Worm (Caenorhabditis elegans): ENCODE data around the gene vars-1.
A peak's percentile ranks its signal among the peaks of the same experiment; 100 is the strongest.

The vars-1 gene

ce11 chrV:8028825-8029489 is 2.3 kb upstream of the vars-1 start, which contains the start of gene oma-2:
oma-2 (plus strand) TSS chrV:8029439.
- TF ChIP-seq crh-2 (tag; optimal IDR thresholded peaks at IDR 0.05), result no peak

DNA sequence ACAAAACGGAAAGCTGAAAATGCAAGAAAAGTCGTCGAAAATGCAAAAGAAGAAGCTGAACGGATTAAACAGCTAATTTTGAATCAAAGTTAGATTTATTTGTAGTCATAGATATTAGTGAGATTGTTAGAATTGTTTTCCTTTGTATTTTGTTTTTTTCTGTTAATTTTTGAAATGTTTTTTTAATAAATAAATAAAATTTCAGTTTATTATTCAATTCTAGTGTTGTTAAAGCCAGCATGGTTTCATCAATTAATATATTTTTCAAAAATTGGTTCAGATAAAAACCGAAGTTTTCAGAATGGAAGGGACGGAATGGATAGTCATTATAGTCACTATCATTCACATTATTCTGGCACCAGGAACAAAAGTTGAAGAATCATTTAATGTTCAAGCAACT is 3.6 kb downstream of the vars-1 start, which contains the start of gene algn-12:
TSS of gene algn-12 (plus strand) at position 301 of the 400 bp plus-strand sequence.
- TF ChIP-seq nhr-23 (tag; optimal IDR thresholded peaks at IDR 0.05) (no peak), C34F6.9 (tag; optimal IDR thresholded peaks at IDR 0.05) (no peak), blmp-1 (tag; optimal IDR thresholded peaks at IDR 0.05; ENCODE audit: insufficient read depth) (no peak), F13H6.1 (tag; optimal IDR thresholded peaks at IDR 0.05) (no peak), nhr-21 (tag; optimal IDR thresholded peaks at IDR 0.05) (no peak), nhr-10 (tag; optimal IDR thresholded peaks at IDR 0.05) (no peak), ceh-16 (tag; optimal IDR thresholded peaks at IDR 0.05) (no peak), sma-9 (GFP tag; optimal IDR thresholded peaks at IDR 0.05) (no peak), sma-9 (tag; optimal IDR thresholded peaks at IDR 0.05) (no peak), R02D3.7 (tag; optimal IDR thresholded peaks at IDR 0.05) (no peak), lin-11 (tag; optimal IDR thresholded peaks at IDR 0.05) (no peak), fos-1 (tag; optimal IDR thresholded peaks at IDR 0.05) (no peak), nhr-237 (tag; optimal IDR thresholded peaks at IDR 0.05) (no peak), egl-27 (tag; optimal IDR thresholded peaks at IDR 0.05) (no peak)

DNA sequence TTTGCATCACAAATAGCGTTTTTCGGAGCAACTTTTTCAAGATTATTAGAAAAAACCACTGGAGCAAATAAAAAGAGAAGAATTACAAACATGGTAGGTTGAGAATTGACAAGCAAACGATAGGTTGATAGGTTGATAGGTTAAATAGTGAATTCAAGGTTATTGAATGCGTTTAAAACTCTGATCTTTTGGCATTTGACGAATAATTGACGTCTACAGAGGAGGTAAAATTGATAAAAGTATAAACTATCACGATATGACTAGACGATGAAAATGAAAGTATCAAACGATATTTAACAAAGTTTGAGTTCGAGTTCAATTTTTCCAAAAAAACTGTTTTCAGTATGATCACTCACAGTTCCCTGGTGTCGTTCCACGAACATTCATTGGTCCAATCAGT is 4.7 kb downstream of the vars-1 start, which contains the start of gene ZC513.14:
TSS of gene ZC513.14 (minus strand) at position 101 of the 400 bp plus-strand sequence.
- no peak for TF ChIP-seq nhr-6 (tag; optimal IDR thresholded peaks at IDR 0.05)
- no peak for TF ChIP-seq crh-2 (tag; optimal IDR thresholded peaks at IDR 0.05)
- no peak for TF ChIP-seq unc-39 (tag; optimal IDR thresholded peaks at IDR 0.05)
- TF ChIP-seq elt-3 (tag; optimal IDR thresholded peaks at IDR 0.05), result no peak
- no peak for TF ChIP-seq peb-1 (tag; optimal IDR thresholded peaks at IDR 0.05)
- TF ChIP-seq mdl-1 (tag; optimal IDR thresholded peaks at IDR 0.05), result no peak
- TF ChIP-seq nhr-11 (tag; optimal IDR thresholded peaks at IDR 0.05), result no peak
- no peak for TF ChIP-seq ztf-1 (GFP tag; conservative IDR thresholded peaks at IDR 0.05)
- TF ChIP-seq sma-3 (GFP tag; optimal IDR thresholded peaks at IDR 0.05), result no peak
- TF ChIP-seq ceh-16 (tag; optimal IDR thresholded peaks at IDR 0.05), result no peak
- TF ChIP-seq mbf-1 (tag; optimal IDR thresholded peaks at IDR 0.05), result no peak
- TF ChIP-seq Y55F3AM.14 (GFP tag; optimal IDR thresholded peaks at IDR 0.05), result no peak
- no peak for TF ChIP-seq nhr-25 (tag; optimal IDR thresholded peaks at IDR 0.05)
- no peak for TF ChIP-seq R02D3.7 (tag; optimal IDR thresholded peaks at IDR 0.05)
- no peak for TF ChIP-seq unc-55 (GFP tag; optimal IDR thresholded peaks at IDR 0.05)
- no peak for TF ChIP-seq alr-1 (tag; optimal IDR thresholded peaks at IDR 0.05)
- no peak for TF ChIP-seq sem-4 (tag; optimal IDR thresholded peaks at IDR 0.05)
- TF ChIP-seq lin-39 (tag; optimal IDR thresholded peaks at IDR 0.05), result no peak

ce11 chrV:8039085-8039525 is 7.9 kb downstream of the vars-1 start:
- no peak for TF ChIP-seq lin-11 (tag; optimal IDR thresholded peaks at IDR 0.05)
- no peak for TF ChIP-seq unc-39 (tag; optimal IDR thresholded peaks at IDR 0.05)
- TF ChIP-seq lin-13 (GFP tag; optimal IDR thresholded peaks at IDR 0.05), result peak; percentile 70
- peak; percentile 90 for TF ChIP-seq sma-3 (GFP tag; optimal IDR thresholded peaks at IDR 0.05)
- no peak for TF ChIP-seq ztf-11 (tag; optimal IDR thresholded peaks at IDR 0.05)
- no peak for TF ChIP-seq lin-39 (tag; optimal IDR thresholded peaks at IDR 0.05)
- peak; percentile 21 for TF ChIP-seq nhr-6 (tag; optimal IDR thresholded peaks at IDR 0.05)
- TF ChIP-seq elt-3 (tag; optimal IDR thresholded peaks at IDR 0.05), result no peak
- no peak for TF ChIP-seq aly-2 (tag; optimal IDR thresholded peaks at IDR 0.05)
- no peak for TF ChIP-seq alr-1 (tag; optimal IDR thresholded peaks at IDR 0.05)
- peak; percentile 50 for TF ChIP-seq ceh-16 (tag; optimal IDR thresholded peaks at IDR 0.05)
- TF ChIP-seq nhr-25 (tag; optimal IDR thresholded peaks at IDR 0.05), result peak; percentile 65
- TF ChIP-seq F13H6.1 (tag; optimal IDR thresholded peaks at IDR 0.05), result no peak
- peak; percentile 34 for TF ChIP-seq blmp-1 (tag; optimal IDR thresholded peaks at IDR 0.05; ENCODE audit: insufficient read depth)
- TF ChIP-seq nhr-12 (tag; optimal IDR thresholded peaks at IDR 0.05), result no peak
- no peak for TF ChIP-seq C34F6.9 (tag; optimal IDR thresholded peaks at IDR 0.05)
- TF ChIP-seq ama-1 (optimal IDR thresholded peaks at IDR 0.05), result no peak
- no peak for TF ChIP-seq unc-62 (GFP tag; optimal IDR thresholded peaks at IDR 0.05)
- no peak for TF ChIP-seq dmd-4 (tag; optimal IDR thresholded peaks at IDR 0.05)
- peak; percentile 71 for TF ChIP-seq nhr-11 (tag; optimal IDR thresholded peaks at IDR 0.05)
- no peak for TF ChIP-seq ztf-1 (GFP tag; conservative IDR thresholded peaks at IDR 0.05)
- no peak for TF ChIP-seq mdl-1 (tag; optimal IDR thresholded peaks at IDR 0.05)
- TF ChIP-seq ZK546.5 (tag; optimal IDR thresholded peaks at IDR 0.05), result no peak
- TF ChIP-seq R02D3.7 (tag; optimal IDR thresholded peaks at IDR 0.05), result no peak
- no peak for TF ChIP-seq zag-1 (tag; optimal IDR thresholded peaks at IDR 0.05)
- peak; percentile 38 for TF ChIP-seq nhr-77 (tag; optimal IDR thresholded peaks at IDR 0.05)
- TF ChIP-seq sma-9 (GFP tag; optimal IDR thresholded peaks at IDR 0.05), result no peak
- TF ChIP-seq sma-9 (tag; optimal IDR thresholded peaks at IDR 0.05), result no peak
- TF ChIP-seq snpc-4 (tag; optimal IDR thresholded peaks at IDR 0.05), result no peak
- peak; percentile 93 for TF ChIP-seq nhr-21 (tag; optimal IDR thresholded peaks at IDR 0.05)
- no peak for TF ChIP-seq nhr-237 (tag; optimal IDR thresholded peaks at IDR 0.05)
- TF ChIP-seq nhr-129 (tag; optimal IDR thresholded peaks at IDR 0.05), result no peak
- no peak for TF ChIP-seq mab-5 (tag; optimal IDR thresholded peaks at IDR 0.05)
- TF ChIP-seq unc-55 (GFP tag; optimal IDR thresholded peaks at IDR 0.05), result no peak
- TF ChIP-seq fos-1 (tag; optimal IDR thresholded peaks at IDR 0.05), result no peak
- peak; percentile 54 for TF ChIP-seq nhr-10 (tag; optimal IDR thresholded peaks at IDR 0.05)
- peak; percentile 73 for TF ChIP-seq ztf-4 (tag; optimal IDR thresholded peaks at IDR 0.05)

All from whole organism, L2 larva.